Worm (Caenorhabditis elegans) whole organism, L1 larva: ENCODE measurements around the gene F49C12.7.

Experiments used
- F16B12.6 ChIP-seq: fragments of 150-350 bp; optimal IDR thresholded peaks from 2 replicates; lab custom pipeline; 2014; ENCODE audit warnings: missing biosample characterization, missing genetic modification characterization
- Y116A8C.19 ChIP-seq: sonication (generic microtip); optimal IDR thresholded peaks from 2 replicates; lab custom pipeline; 2016; ENCODE audit warnings: missing compliant biosample characterization, missing genetic modification characterization, borderline replicate concordance
- aha-1 ChIP-seq: fragments of 150-350 bp; optimal IDR thresholded peaks from 2 replicates; lab custom pipeline; 2014; ENCODE audit warnings: missing biosample characterization, missing genetic modification characterization
- aly-2 ChIP-seq: fragments of 150-350 bp; optimal IDR thresholded peaks from 2 replicates; lab custom pipeline; 2014; ENCODE audit warnings: missing biosample characterization, missing genetic modification characterization
- ama-1 ChIP-seq: fragments of 150-350 bp; optimal IDR thresholded peaks from 2 replicates; lab custom pipeline; 2014
- ceh-82 ChIP-seq, 3 experiments: fragments of 150-350 bp in 1 of 3; sonication (generic microtip) in 2 of 3; optimal IDR thresholded peaks; 2 replicates each; lab custom pipeline; 2014 to 2017; ENCODE audit warnings: missing biosample characterization in 3 of 3, missing genetic modification characterization in 3 of 3
- efl-1 ChIP-seq, 4 experiments: fragments of 150-350 bp; optimal IDR thresholded peaks in 3 of 4; peaks in 1 of 4; 1 replicate in 1 of 4; 2 replicates in 3 of 4; lab custom pipeline; 2014; ENCODE audit warnings: missing biosample characterization in 2 of 4, missing genetic modification characterization in 2 of 4, missing genetic modification reagents in 2 of 4
- egl-13 ChIP-seq: sonication (generic microtip); optimal IDR thresholded peaks from 2 replicates; lab custom pipeline; 2016; ENCODE audit warnings: missing genotype, missing genetic modification reagents, missing genetic modification characterization, missing compliant biosample characterization
- egl-27 ChIP-seq, 2 experiments: fragments of 150-350 bp in 1 of 2; sonication (generic microtip); optimal IDR thresholded peaks; 3 replicates each; lab custom pipeline; 2017 to 2018; ENCODE audit warnings: missing biosample characterization in 2 of 2, missing genetic modification characterization in 2 of 2, missing genetic modification reagents in 2 of 2
- elt-2 ChIP-seq: sonication (generic microtip); optimal IDR thresholded peaks from 2 replicates; lab custom pipeline; 2016; ENCODE audit warnings: missing genetic modification characterization, mild to moderate bottlenecking, inconsistent platforms, missing compliant biosample characterization, missing genetic modification reagents
- fkh-4 ChIP-seq: sonication (generic microtip); optimal IDR thresholded peaks from 2 replicates; lab custom pipeline; 2016; ENCODE audit warnings: missing compliant biosample characterization, missing genetic modification characterization, borderline replicate concordance
- fos-1 ChIP-seq: fragments of 150-350 bp; optimal IDR thresholded peaks from 2 replicates; lab custom pipeline; 2014; ENCODE audit warnings: missing biosample characterization, missing genetic modification characterization
- grh-1 ChIP-seq: fragments of 200-800 bp; sonication (Bioruptor generic); IDR thresholded peaks from 2 replicates; pipeline ENCODE4 v1.3.6; 2022; ENCODE audit warnings: missing genetic modification reagents, missing genetic modification characterization, missing compliant biosample characterization
- hlh-17 ChIP-seq: fragments of 200-800 bp; sonication (Bioruptor generic); optimal IDR thresholded peaks from 2 replicates; lab custom pipeline; 2018; ENCODE audit warnings: missing genetic modification characterization, mild to moderate bottlenecking, missing compliant biosample characterization, moderate library complexity, borderline replicate concordance
- hpl-2 ChIP-seq: fragments of 150-350 bp; optimal IDR thresholded peaks from 2 replicates; lab custom pipeline; 2014; ENCODE audit warnings: missing biosample characterization, missing genetic modification reagents, missing genetic modification characterization
- irx-1 ChIP-seq: sonication (generic microtip); optimal IDR thresholded peaks from 2 replicates; lab custom pipeline; 2016; ENCODE audit warnings: missing genetic modification characterization, missing compliant biosample characterization
- lin-14 ChIP-seq: fragments of 200-800 bp; sonication (Bioruptor generic); optimal IDR thresholded peaks from 2 replicates; lab custom pipeline; 2018; ENCODE audit warnings: mild to moderate bottlenecking, missing genetic modification characterization, moderate library complexity, missing compliant biosample characterization
- lin-15B ChIP-seq: fragments of 150-350 bp; sonication (generic microtip); optimal IDR thresholded peaks from 3 replicates; lab custom pipeline; 2014; ENCODE audit warnings: missing biosample characterization, missing genetic modification characterization
- lin-39 ChIP-seq: fragments of 150-350 bp; optimal IDR thresholded peaks from 2 replicates; lab custom pipeline; 2014; ENCODE audit warnings: missing biosample characterization, missing genetic modification reagents, missing genetic modification characterization
- lsy-2 ChIP-seq, 2 experiments: fragments of 150-350 bp; optimal IDR thresholded peaks; 2 replicates each; lab custom pipeline; 2014; ENCODE audit warnings: missing biosample characterization in 2 of 2, missing genetic modification characterization in 2 of 2
- mdl-1 ChIP-seq, 2 experiments: fragments of 150-350 bp; optimal IDR thresholded peaks; 2 replicates each; lab custom pipeline; 2014 to 2017; ENCODE audit warnings: missing biosample characterization in 2 of 2, missing genetic modification characterization in 2 of 2, inconsistent platforms in 1 of 2
- mef-2 ChIP-seq: fragments of 150-350 bp; optimal IDR thresholded peaks from 2 replicates; lab custom pipeline; 2014; ENCODE audit warnings: missing biosample characterization, missing genetic modification characterization
- nhr-12 ChIP-seq: sonication (generic microtip); optimal IDR thresholded peaks from 2 replicates; lab custom pipeline; 2017; ENCODE audit warnings: missing biosample characterization, missing genetic modification characterization
- nhr-20 ChIP-seq: sonication (generic microtip); optimal IDR thresholded peaks from 2 replicates; lab custom pipeline; 2016; ENCODE audit warnings: mild to moderate bottlenecking, missing genetic modification characterization, missing compliant biosample characterization
- nhr-85 ChIP-seq: sonication (generic microtip); peaks from one replicate; lab custom pipeline; 2016; ENCODE audit warnings: missing genetic modification characterization, inconsistent platforms, missing compliant biosample characterization
- nhr-90 ChIP-seq: sonication (generic microtip); optimal IDR thresholded peaks from 2 replicates; lab custom pipeline; 2016; ENCODE audit warnings: mild to moderate bottlenecking, missing genetic modification characterization, missing compliant biosample characterization; ENCODE audit not compliant: poor library complexity
- rnt-1 ChIP-seq: sonication (generic microtip); optimal IDR thresholded peaks from 2 replicates; lab custom pipeline; 2016; ENCODE audit warnings: mild to moderate bottlenecking, missing genetic modification characterization, moderate library complexity, missing compliant biosample characterization
- skn-1 ChIP-seq: fragments of 150-350 bp; optimal IDR thresholded peaks from 2 replicates; lab custom pipeline; 2014; ENCODE audit warnings: missing biosample characterization, missing genetic modification characterization
- snpc-4 ChIP-seq: fragments of 150-350 bp; optimal IDR thresholded peaks from 2 replicates; lab custom pipeline; 2014; ENCODE audit warnings: missing biosample characterization, missing genetic modification characterization
- tlp-1 ChIP-seq: fragments of 150-350 bp; optimal IDR thresholded peaks from 2 replicates; lab custom pipeline; 2014; ENCODE audit warnings: missing biosample characterization, missing genetic modification characterization
- unc-30 ChIP-seq: sonication (generic microtip); optimal IDR thresholded peaks from 2 replicates; lab custom pipeline; 2017; ENCODE audit warnings: missing biosample characterization, missing genetic modification characterization
- unc-62 ChIP-seq: fragments of 150-350 bp; optimal IDR thresholded peaks from 2 replicates; lab custom pipeline; 2014; ENCODE audit warnings: missing biosample characterization, missing genetic modification reagents, missing genetic modification characterization
- vab-15 ChIP-seq: sonication (generic microtip); optimal IDR thresholded peaks from 2 replicates; lab custom pipeline; 2017; ENCODE audit warnings: missing genotype, mild to moderate bottlenecking, missing genetic modification characterization, missing compliant biosample characterization
- zag-1 ChIP-seq: fragments of 150-350 bp; optimal IDR thresholded peaks from 2 replicates; lab custom pipeline; 2014; ENCODE audit warnings: missing biosample characterization, missing genetic modification characterization
- ztf-4 ChIP-seq: fragments of 150-350 bp; optimal IDR thresholded peaks from 2 replicates; lab custom pipeline; 2014; ENCODE audit warnings: missing biosample characterization, missing genetic modification characterization

Gene F49C12.7

ce11 chrIV:9335552-9336251 is 23.0 kb upstream of the F49C12.7 start, which contains the start of the genes coa-4 and T20D3.14 (continued):
- peak; percentile 75 for TF ChIP-seq lin-14 (GFP tag; lab: Kevin White, UChicago)
- TF ChIP-seq nhr-85 (tag; lab: Kevin White, UChicago), result peak; percentile 55
- TF ChIP-seq zag-1 (tag; lab: Kevin White, UChicago), result no peak
- TF ChIP-seq fos-1 (tag; lab: Kevin White, UChicago), result no peak
- no peak for TF ChIP-seq nhr-90 (tag; lab: Kevin White, UChicago)
- peak; percentile 1 for TF ChIP-seq snpc-4 (tag; lab: Kevin White, UChicago)
- peak; percentile 33 for TF ChIP-seq rnt-1 (tag; lab: Kevin White, UChicago)
- TF ChIP-seq skn-1 (tag; lab: Kevin White, UChicago), result no peak
- peak in 1 of 2 experiments; percentile 54 for TF ChIP-seq mdl-1 (tag; optimal IDR thresholded peaks at IDR 0.05; lab: Kevin White, UChicago)
- peak; percentile 64 for TF ChIP-seq nhr-20 (tag; lab: Kevin White, UChicago)
- no peak for TF ChIP-seq unc-30 (tag; lab: Kevin White, UChicago)
- no peak for TF ChIP-seq aha-1 (tag; lab: Kevin White, UChicago)
- TF ChIP-seq Y116A8C.19 (tag; lab: Kevin White, UChicago), result no peak
- no peak for TF ChIP-seq lin-15B (tag; lab: Kevin White, UChicago)
- peak; percentile 50 to 57 for TF ChIP-seq efl-1 (optimal IDR thresholded peaks at IDR 0.05; lab: Kevin White, UChicago)
- peak; percentile 43 to 83 for TF ChIP-seq efl-1 (GFP tag; optimal IDR thresholded peaks at IDR 0.05 in 1 of 2; lab: Kevin White, UChicago)
- no peak for TF ChIP-seq fkh-4
- TF ChIP-seq irx-1, result peak; percentile 9

DNA sequence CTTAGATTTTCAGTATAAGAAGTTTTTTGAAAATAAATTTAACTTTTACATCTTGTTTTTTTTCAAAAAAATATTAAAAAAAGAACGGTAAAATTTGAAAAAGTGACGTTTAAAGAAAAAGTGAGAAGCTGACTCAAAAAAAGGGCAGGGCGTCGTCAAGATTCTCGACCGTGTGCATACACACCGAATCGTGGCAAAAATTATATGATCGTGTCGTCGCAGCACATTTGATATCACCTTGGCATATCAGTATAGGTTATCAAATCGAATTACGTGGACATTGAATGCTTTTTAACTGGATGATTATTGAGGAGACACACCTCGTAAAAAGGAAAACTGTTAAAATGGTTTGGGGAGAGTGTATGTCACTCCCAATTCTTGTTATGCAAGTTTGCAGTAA is 20.3 kb upstream of the F49C12.7 start:
- TF ChIP-seq irx-1 (no peak), lsy-2 (tag; optimal IDR thresholded peaks at IDR 0.05; lab: Kevin White, UChicago) (no peak), ceh-82 (tag; optimal IDR thresholded peaks at IDR 0.05; lab: Kevin White, UChicago) (no peak), mef-2 (no peak), F16B12.6 (tag; lab: Kevin White, UChicago) (no peak), nhr-90 (tag; lab: Kevin White, UChicago) (peak; percentile 5), hlh-17 (GFP tag; lab: Kevin White, UChicago) (no peak), lin-39 (no peak), grh-1 (GFP tag; lab: Robert Waterston, UW) (no peak), hpl-2 (no peak), efl-1 (optimal IDR thresholded peaks at IDR 0.05; lab: Kevin White, UChicago) (no peak), efl-1 (GFP tag; optimal IDR thresholded peaks at IDR 0.05 in 1 of 2; lab: Kevin White, UChicago) (peak in 1 of 2 experiments; percentile 41), unc-62 (GFP tag; lab: Kevin White, UChicago) (no peak), Y116A8C.19 (tag; lab: Kevin White, UChicago) (no peak), ama-1 (lab: Kevin White, UChicago) (peak; percentile 45), vab-15 (tag; lab: Kevin White, UChicago) (no peak), elt-2 (tag; lab: Kevin White, UChicago) (peak; percentile 47), ztf-4 (tag; lab: Kevin White, UChicago) (no peak)

ce11 chrIV:9330755-9331154 is 18.0 kb upstream of the F49C12.7 start, which contains the start of gene nspg-7.1:
TSS of gene nspg-7.1 (minus strand) at chrIV:9330855.
- no peak for TF ChIP-seq tlp-1 (tag; lab: Kevin White, UChicago)
- no peak for TF ChIP-seq egl-13 (tag; lab: Kevin White, UChicago)
- no peak for TF ChIP-seq nhr-12 (tag; lab: Kevin White, UChicago)
- no peak for TF ChIP-seq egl-27 (tag; optimal IDR thresholded peaks at IDR 0.05; lab: Kevin White, UChicago)
- TF ChIP-seq aly-2 (tag; lab: Kevin White, UChicago), result no peak
- no peak for TF ChIP-seq hpl-2
- TF ChIP-seq lin-15B (tag; lab: Kevin White, UChicago), result no peak
- no peak for TF ChIP-seq unc-30 (tag; lab: Kevin White, UChicago)
